Worm (Caenorhabditis elegans) whole organism, midembryonic: ENCODE data around the gene T19A5.3.

Experiments
- flt-1 ChIP-seq: fragments of 200-800 bp; sonication (Bioruptor generic); IDR thresholded peaks from 2 replicates; pipeline ENCODE4 v1.3.6; 2022; ENCODE audit warnings: missing genetic modification characterization, missing compliant biosample characterization
- ztf-23 ChIP-seq: fragments of 200-800 bp; sonication (Bioruptor generic); IDR thresholded peaks from 2 replicates; pipeline ENCODE4 v1.3.6; 2022; ENCODE audit warnings: missing genetic modification reagents, missing genetic modification characterization, missing compliant biosample characterization
- ztf-29 ChIP-seq: fragments of 200-800 bp; sonication (Bioruptor generic); IDR thresholded peaks from 2 replicates; pipeline ENCODE4 v1.3.6; 2022; ENCODE audit warnings: missing genetic modification reagents, missing genetic modification characterization, missing compliant biosample characterization

ce11 chrV:8948365-8948764, 4.5 kb upstream of the T19A5.3 start:
- TF ChIP-seq flt-1 (no peak), ztf-23 (no peak), ztf-29 (GFP tag; lab: Robert Waterston, UW) (no peak)
